Worm (Caenorhabditis elegans) whole organism, young adult: ENCODE measurements around the gene ztf-30.

Experiments used
- F22D6.2 ChIP-seq: sonication (generic microtip); optimal IDR thresholded peaks from 2 replicates; lab custom pipeline; 2016; ENCODE audit warnings: mild to moderate bottlenecking, missing genetic modification characterization, missing compliant biosample characterization
- F37B4.10 ChIP-seq: fragments of 200-800 bp; sonication (Bioruptor generic); IDR thresholded peaks from 2 replicates; pipeline ENCODE4 v1.3.6; 2022; ENCODE audit warnings: missing genetic modification characterization, missing compliant biosample characterization
- K12H6.12 ChIP-seq: fragments of 200-800 bp; sonication (Bioruptor generic); optimal IDR thresholded peaks from 2 replicates; lab custom pipeline; 2018; ENCODE audit warnings: mild to moderate bottlenecking, missing genetic modification characterization, missing compliant biosample characterization
- T07F8.4 ChIP-seq: sonication (generic microtip); optimal IDR thresholded peaks from 2 replicates; lab custom pipeline; 2016; ENCODE audit warnings: mild to moderate bottlenecking, missing genetic modification characterization, moderate library complexity, missing compliant biosample characterization
- aptf-2 ChIP-seq: fragments of 200-800 bp; sonication (Bioruptor generic); conservative IDR thresholded peaks from 2 replicates; pipeline ENCODE4 v1.3.6; 2022; ENCODE audit warnings: missing genetic modification reagents, missing genetic modification characterization, missing compliant biosample characterization
- attf-6 ChIP-seq: fragments of 200-800 bp; sonication (Bioruptor generic); IDR thresholded peaks from 2 replicates; pipeline ENCODE4 v1.3.6; 2022; ENCODE audit warnings: missing genetic modification reagents, missing genetic modification characterization, missing compliant biosample characterization
- bed-2 ChIP-seq: fragments of 200-800 bp; sonication (Bioruptor generic); IDR thresholded peaks from 2 replicates; pipeline ENCODE4 v1.3.6; 2022; ENCODE audit warnings: missing genetic modification reagents, missing genetic modification characterization, missing compliant biosample characterization
- ccch-3 ChIP-seq: fragments of 200-800 bp; sonication (Bioruptor generic); optimal IDR thresholded peaks from 2 replicates; lab custom pipeline; 2018; ENCODE audit warnings: mild to moderate bottlenecking, missing genetic modification characterization, missing compliant biosample characterization
- cebp-2 ChIP-seq: fragments of 200-800 bp; sonication (Bioruptor generic); IDR thresholded peaks from 2 replicates; pipeline ENCODE4 v1.3.6; 2022; ENCODE audit warnings: missing genetic modification characterization, missing compliant biosample characterization
- ceh-100 ChIP-seq: fragments of 200-800 bp; sonication (Bioruptor generic); IDR thresholded peaks from 2 replicates; pipeline ENCODE4 v1.3.6; 2022; ENCODE audit warnings: missing genetic modification reagents, missing genetic modification characterization, missing compliant biosample characterization
- ceh-40 ChIP-seq: fragments of 200-800 bp; sonication (Bioruptor generic); IDR thresholded peaks from 2 replicates; pipeline ENCODE4 v1.3.6; 2022; ENCODE audit warnings: missing genetic modification characterization, missing compliant biosample characterization
- ceh-58 ChIP-seq: fragments of 200-800 bp; sonication (Bioruptor generic); IDR thresholded peaks from 2 replicates; pipeline ENCODE4 v1.3.6; 2022; ENCODE audit warnings: missing genetic modification characterization, missing compliant biosample characterization
- ceh-79 ChIP-seq: sonication (generic microtip); optimal IDR thresholded peaks from 2 replicates; lab custom pipeline; 2017; ENCODE audit warnings: mild to moderate bottlenecking, missing genetic modification characterization, missing compliant biosample characterization
- ceh-91 ChIP-seq: fragments of 200-800 bp; sonication (Bioruptor generic); IDR thresholded peaks from 2 replicates; pipeline ENCODE4 v1.3.6; 2022; ENCODE audit warnings: missing genetic modification reagents, missing genetic modification characterization, missing compliant biosample characterization
- die-1 ChIP-seq: sonication (generic microtip); optimal IDR thresholded peaks from 2 replicates; lab custom pipeline; 2016; ENCODE audit warnings: missing genotype, mild to moderate bottlenecking, missing genetic modification characterization, missing compliant biosample characterization
- dpl-1 ChIP-seq: fragments of 150-350 bp; optimal IDR thresholded peaks from 2 replicates; lab custom pipeline; 2014; ENCODE audit warnings: missing biosample characterization, missing genetic modification reagents, missing genetic modification characterization
- ekl-4 ChIP-seq: fragments of 200-800 bp; sonication (Bioruptor generic); IDR thresholded peaks from 2 replicates; pipeline ENCODE4 v1.3.6; 2022; ENCODE audit warnings: missing genetic modification reagents, missing genetic modification characterization, missing compliant biosample characterization
- ets-4 ChIP-seq: fragments of 200-800 bp; sonication (Bioruptor generic); optimal IDR thresholded peaks from 2 replicates; lab custom pipeline; 2018; ENCODE audit warnings: mild to moderate bottlenecking, missing genetic modification characterization, missing compliant biosample characterization
- lag-1 ChIP-seq: fragments of 200-800 bp; sonication (Bioruptor generic); IDR thresholded peaks from 2 replicates; pipeline ENCODE4 v1.3.6; 2022; ENCODE audit warnings: missing genetic modification reagents, missing genetic modification characterization, missing compliant biosample characterization
- lin-26 ChIP-seq: fragments of 200-800 bp; sonication (Bioruptor generic); IDR thresholded peaks from 2 replicates; pipeline ENCODE4 v1.3.6; 2022; ENCODE audit warnings: missing genetic modification reagents, missing genetic modification characterization, missing compliant biosample characterization
- lin-35 ChIP-seq, 3 experiments: fragments of 150-350 bp in 2 of 3; sonication (generic microtip) in 1 of 3; optimal IDR thresholded peaks; 2 replicates each; lab custom pipeline; 2014 to 2018; ENCODE audit warnings: missing biosample characterization in 3 of 3, missing genetic modification characterization in 3 of 3, missing genetic modification reagents in 3 of 3
- lin-40 ChIP-seq: sonication (generic microtip); optimal IDR thresholded peaks from 2 replicates; lab custom pipeline; 2016; ENCODE audit warnings: missing genetic modification characterization, mild to moderate bottlenecking, missing compliant biosample characterization, missing genotype, missing genetic modification reagents
- lsl-1 ChIP-seq: fragments of 200-800 bp; sonication (Bioruptor generic); optimal IDR thresholded peaks from 2 replicates; lab custom pipeline; 2018; ENCODE audit warnings: mild to moderate bottlenecking, missing genetic modification characterization, moderate library complexity, missing compliant biosample characterization
- madf-10 ChIP-seq: sonication (generic microtip); optimal IDR thresholded peaks from 2 replicates; lab custom pipeline; 2016; ENCODE audit warnings: mild to moderate bottlenecking, missing genetic modification characterization, missing compliant biosample characterization
- madf-3 ChIP-seq: fragments of 200-800 bp; sonication (Bioruptor generic); IDR thresholded peaks from 2 replicates; pipeline ENCODE4 v1.3.6; 2022; ENCODE audit warnings: missing genetic modification reagents, missing genetic modification characterization, missing compliant biosample characterization
- mes-4 ChIP-seq: sonication (generic microtip); optimal IDR thresholded peaks from 2 replicates; lab custom pipeline; 2016; ENCODE audit warnings: missing genotype, missing genetic modification characterization, missing compliant biosample characterization
- mxl-1 ChIP-seq: sonication (generic microtip); optimal IDR thresholded peaks from 2 replicates; lab custom pipeline; 2016; ENCODE audit warnings: missing genetic modification characterization, missing compliant biosample characterization
- nhr-120 ChIP-seq: fragments of 200-800 bp; sonication (Bioruptor generic); IDR thresholded peaks from 2 replicates; pipeline ENCODE4 v1.3.6; 2022; ENCODE audit warnings: missing genetic modification characterization, missing compliant biosample characterization
- nhr-80 ChIP-seq: sonication (generic microtip); optimal IDR thresholded peaks from 2 replicates; lab custom pipeline; 2016; ENCODE audit warnings: missing genetic modification characterization, missing compliant biosample characterization
- nhr-90 ChIP-seq: sonication (generic microtip); optimal IDR thresholded peaks from 2 replicates; lab custom pipeline; 2016; ENCODE audit warnings: missing genotype, mild to moderate bottlenecking, missing genetic modification characterization, missing compliant biosample characterization
- pbrm-1 ChIP-seq: fragments of 200-800 bp; sonication (Bioruptor generic); IDR thresholded peaks from 2 replicates; pipeline ENCODE4 v1.3.6; 2022; ENCODE audit warnings: missing genetic modification reagents, missing genetic modification characterization, missing compliant biosample characterization
- rec-8 ChIP-seq, 2 experiments: sonication (generic microtip); optimal IDR thresholded peaks; 2 replicates each; lab custom pipeline; 2016; ENCODE audit warnings: mild to moderate bottlenecking in 2 of 2, missing genetic modification characterization in 2 of 2, missing genetic modification reagents in 2 of 2, missing genotype in 2 of 2, missing biosample characterization in 1 of 2, missing compliant biosample characterization in 1 of 2, moderate library complexity in 1 of 2
- repo-1 ChIP-seq: sonication (generic microtip); optimal IDR thresholded peaks from 2 replicates; lab custom pipeline; 2017; ENCODE audit warnings: mild to moderate bottlenecking, missing genetic modification characterization, missing compliant biosample characterization
- snpc-4 ChIP-seq, 5 experiments: fragments of 150-350 bp in 1 of 5; sonication (generic microtip) in 4 of 5; optimal IDR thresholded peaks; 2 replicates each; lab custom pipeline; 2014 to 2018; ENCODE audit warnings: missing genetic modification characterization in 5 of 5, missing biosample characterization in 3 of 5, antibody characterized with exemption in 2 of 5, mild to moderate bottlenecking in 2 of 5, missing compliant biosample characterization in 2 of 5, missing genotype in 2 of 5, moderate library complexity in 2 of 5, missing genetic modification reagents in 1 of 5
- tbp1 ChIP-seq: fragments of 200-800 bp; sonication (Bioruptor generic); optimal IDR thresholded peaks from 2 replicates; lab custom pipeline; 2018; ENCODE audit warnings: mild to moderate bottlenecking, missing genetic modification characterization, missing compliant biosample characterization
- tbx-9 ChIP-seq: sonication (generic microtip); optimal IDR thresholded peaks from 2 replicates; lab custom pipeline; 2016; ENCODE audit warnings: borderline replicate concordance, missing genetic modification characterization, inconsistent platforms, missing compliant biosample characterization
- tlf-1 ChIP-seq: fragments of 200-800 bp; sonication (Bioruptor generic); optimal IDR thresholded peaks from 2 replicates; lab custom pipeline; 2018; ENCODE audit warnings: mild to moderate bottlenecking, missing genetic modification characterization, missing compliant biosample characterization
- zfh-2 ChIP-seq: fragments of 200-800 bp; sonication (Bioruptor generic); conservative IDR thresholded peaks from 2 replicates; pipeline ENCODE4 v1.3.6; 2022; ENCODE audit warnings: missing genetic modification reagents, missing genetic modification characterization, missing compliant biosample characterization

Gene ztf-30

DNA sequence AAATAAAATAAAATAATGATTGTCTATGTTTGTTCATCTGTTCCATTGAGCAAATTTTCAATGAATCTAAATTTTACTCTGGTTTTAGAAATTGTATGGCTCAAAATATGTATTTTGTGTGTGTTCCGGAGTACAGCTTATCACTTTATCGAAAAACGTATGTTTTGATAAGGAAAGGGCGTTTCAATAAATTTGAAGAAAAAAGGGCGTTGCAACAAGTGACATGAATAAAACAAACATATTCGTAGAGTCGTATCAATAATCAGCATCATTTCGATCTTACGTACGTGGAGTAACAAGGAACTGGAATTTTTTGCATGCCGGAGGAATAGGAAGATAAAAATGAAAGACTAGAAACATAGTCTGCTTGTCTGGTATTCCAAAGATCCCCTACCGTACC, 3.6 kb downstream of the ztf-30 start:
- TF ChIP-seq ccch-3 (GFP tag; lab: Kevin White, UChicago), result no peak
- TF ChIP-seq dpl-1 (GFP tag; lab: Kevin White, UChicago), result no peak
- TF ChIP-seq tlf-1 (GFP tag; lab: Kevin White, UChicago), result no peak
- TF ChIP-seq nhr-80 (tag; lab: Kevin White, UChicago), result peak; percentile 55

ce11 chrIII:8593620-8594019, 4.0 kb downstream of the ztf-30 start, which contains the start of gene C06E1.7:
Gene C06E1.7 (minus strand): TSS chrIII:8593720.
- TF ChIP-seq K12H6.12 (tag; lab: Kevin White, UChicago) (no peak), madf-3 (GFP tag; lab: Robert Waterston, UW) (no peak), tlf-1 (GFP tag; lab: Kevin White, UChicago) (no peak), ekl-4 (GFP tag; lab: Robert Waterston, UW) (no peak), tbx-9 (tag; lab: Kevin White, UChicago) (no peak), ceh-91 (GFP tag; lab: Robert Waterston, UW) (no peak), madf-10 (tag; lab: Kevin White, UChicago) (no peak), ceh-58 (no peak), mes-4 (tag; lab: Kevin White, UChicago) (no peak), nhr-90 (tag; lab: Kevin White, UChicago) (no peak), F37B4.10 (GFP tag; lab: Robert Waterston, UW) (no peak), tbp1 (GFP tag; lab: Kevin White, UChicago) (no peak), lin-26 (GFP tag; lab: Robert Waterston, UW) (no peak), zfh-2 (GFP tag; lab: Robert Waterston, UW) (no peak), aptf-2 (GFP tag; lab: Robert Waterston, UW) (no peak), snpc-4 (GFP tag; optimal IDR thresholded peaks at IDR 0.05; lab: Kevin White, UChicago) (no peak), snpc-4 (tag; optimal IDR thresholded peaks at IDR 0.05; lab: Kevin White, UChicago) (no peak), pbrm-1 (GFP tag; lab: Robert Waterston, UW) (no peak), bed-2 (GFP tag; lab: Robert Waterston, UW) (no peak), mxl-1 (tag; lab: Kevin White, UChicago) (no peak), lin-35 (GFP tag; optimal IDR thresholded peaks at IDR 0.05; lab: Kevin White, UChicago) (no peak)
- TF ChIP-seq, all 124 proteins: peak for 0

DNA sequence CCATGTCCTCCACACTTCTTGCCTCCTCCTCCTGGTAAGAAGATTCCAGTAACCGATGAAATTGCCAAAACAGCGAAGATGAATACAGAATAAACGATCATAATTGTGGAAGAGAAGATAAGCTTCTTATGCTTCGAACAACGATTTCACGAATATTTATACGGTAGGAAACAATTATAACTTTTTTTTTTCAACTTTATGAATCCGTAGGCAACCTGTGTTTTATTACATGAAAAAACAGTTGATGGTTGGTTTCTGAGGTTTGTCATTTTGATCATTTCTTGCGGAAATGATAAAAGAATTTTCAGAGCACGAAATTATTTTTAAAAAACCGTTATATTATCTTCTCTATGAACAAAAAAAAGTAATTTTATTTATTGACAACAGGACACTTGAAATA, 6.8 kb downstream of the ztf-30 start, which contains the start of gene fipr-16:
Gene fipr-16, minus strand, starts transcription at position 101 of the 400 bp plus-strand sequence.
- no peak for TF ChIP-seq nhr-120 (GFP tag; lab: Robert Waterston, UW)
- no peak for TF ChIP-seq attf-6 (GFP tag; lab: Robert Waterston, UW)
- no peak for TF ChIP-seq T07F8.4 (tag; lab: Kevin White, UChicago)
- no peak for TF ChIP-seq F22D6.2 (tag; lab: Kevin White, UChicago)
- no peak for TF ChIP-seq die-1
- no peak for TF ChIP-seq lag-1 (GFP tag; lab: Robert Waterston, UW)
- no peak for TF ChIP-seq snpc-4 (GFP tag; optimal IDR thresholded peaks at IDR 0.05; lab: Kevin White, UChicago)
- no peak for TF ChIP-seq snpc-4 (tag; optimal IDR thresholded peaks at IDR 0.05; lab: Kevin White, UChicago)
- TF ChIP-seq ceh-91 (GFP tag; lab: Robert Waterston, UW), result no peak
- TF ChIP-seq rec-8 (tag; optimal IDR thresholded peaks at IDR 0.05; lab: Kevin White, UChicago), result no peak
- TF ChIP-seq ets-4 (GFP tag; lab: Kevin White, UChicago), result no peak
- no peak for TF ChIP-seq lsl-1
- no peak for TF ChIP-seq ceh-40
- no peak for TF ChIP-seq cebp-2
- no peak for TF ChIP-seq lin-40 (tag; lab: Kevin White, UChicago)
- TF ChIP-seq ceh-100 (GFP tag; lab: Robert Waterston, UW), result no peak
- TF ChIP-seq repo-1, result no peak
- TF ChIP-seq ceh-79 (tag; lab: Kevin White, UChicago), result no peak
- TF ChIP-seq, all 124 proteins: peak for 0
